Worm (Caenorhabditis elegans): Measurements from ENCODE around the gene ccpp-6.

DNA sequence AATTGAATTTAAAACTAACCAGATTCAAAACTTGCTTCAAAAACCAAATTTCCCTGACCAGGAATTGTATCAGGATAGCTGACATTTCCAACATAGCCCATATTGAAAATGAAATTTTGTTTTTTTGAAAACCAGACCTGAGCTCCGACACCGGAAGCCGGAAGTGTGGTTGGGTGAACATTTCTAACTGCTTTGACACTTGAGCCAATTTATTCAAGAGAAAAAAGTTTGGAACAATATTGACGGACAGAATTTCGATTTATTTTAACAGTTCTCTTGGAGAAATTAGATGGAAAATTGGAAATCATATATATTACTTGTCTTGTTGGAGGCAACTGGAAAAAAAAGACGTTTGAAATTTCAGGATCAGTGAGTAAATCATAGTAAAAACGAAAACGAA lies at the start of gene ccpp-6:
- no peak for TF ChIP-seq eyg-1 (tag; optimal IDR thresholded peaks at IDR 0.05)
- TF ChIP-seq ceh-14 (tag; optimal IDR thresholded peaks at IDR 0.05) = no peak
- TF ChIP-seq dmd-4 (tag; optimal IDR thresholded peaks at IDR 0.05; ENCODE audit: borderline replicate concordance) = no peak
- TF ChIP-seq sdc-2 (tag; optimal IDR thresholded peaks at IDR 0.05) = no peak
- no peak for TF ChIP-seq pat-9 (tag; optimal IDR thresholded peaks at IDR 0.05)
- no peak for TF ChIP-seq syd-9 (tag; optimal IDR thresholded peaks at IDR 0.05)
- TF ChIP-seq zip-5 (tag; optimal IDR thresholded peaks at IDR 0.05) = no peak
- no peak for TF ChIP-seq nhr-232 (tag; optimal IDR thresholded peaks at IDR 0.05)
- TF ChIP-seq ztf-16 (tag; optimal IDR thresholded peaks at IDR 0.05) = no peak

Data from whole organism, late embryonic.